Worm (Caenorhabditis elegans) whole organism, early embryonic: ENCODE results near the gene dod-6.

Experiments used
- B0310.2 ChIP-seq: sonication (generic microtip); optimal IDR thresholded peaks from 2 replicates; lab custom pipeline; 2016; ENCODE audit warnings: mild to moderate bottlenecking, missing genetic modification characterization, missing compliant biosample characterization
- F13C5.2 ChIP-seq: sonication (generic microtip); optimal IDR thresholded peaks from 2 replicates; lab custom pipeline; 2017; ENCODE audit warnings: mild to moderate bottlenecking, missing genetic modification characterization, inconsistent platforms, missing compliant biosample characterization
- aly-1 ChIP-seq: sonication (generic microtip); optimal IDR thresholded peaks from 2 replicates; lab custom pipeline; 2016; ENCODE audit warnings: missing genetic modification characterization, missing compliant biosample characterization
- ama-1 ChIP-seq: fragments of 150-350 bp; optimal IDR thresholded peaks from 2 replicates; lab custom pipeline; 2014
- ceh-13 ChIP-seq: fragments of 200-800 bp; sonication (Bioruptor generic); optimal IDR thresholded peaks from 2 replicates; lab custom pipeline; 2018; ENCODE audit warnings: mild to moderate bottlenecking, missing genetic modification characterization, missing compliant biosample characterization
- ceh-36 ChIP-seq: sonication (generic microtip); optimal IDR thresholded peaks from 2 replicates; lab custom pipeline; 2016; ENCODE audit warnings: missing genetic modification characterization, inconsistent platforms, missing compliant biosample characterization
- ets-7 ChIP-seq: sonication (generic microtip); optimal IDR thresholded peaks from 2 replicates; lab custom pipeline; 2016; ENCODE audit warnings: missing genotype, missing genetic modification characterization, missing compliant biosample characterization
- flt-1 ChIP-seq: fragments of 200-800 bp; sonication (Bioruptor generic); IDR thresholded peaks from 2 replicates; pipeline ENCODE4 v1.3.6; 2022; ENCODE audit warnings: missing genetic modification characterization, missing compliant biosample characterization
- hmbx-1 ChIP-seq: sonication (generic microtip); optimal IDR thresholded peaks from 2 replicates; lab custom pipeline; 2016; ENCODE audit warnings: mild to moderate bottlenecking, missing genetic modification characterization, missing compliant biosample characterization
- hmg-4 ChIP-seq: fragments of 200-800 bp; sonication (Bioruptor generic); optimal IDR thresholded peaks from 2 replicates; lab custom pipeline; 2018; ENCODE audit warnings: mild to moderate bottlenecking, missing genetic modification characterization, missing compliant biosample characterization
- hnd-1 ChIP-seq: sonication (generic microtip); optimal IDR thresholded peaks from 2 replicates; lab custom pipeline; 2016; ENCODE audit warnings: missing genetic modification characterization, missing compliant biosample characterization
- pes-1 ChIP-seq: fragments of 200-800 bp; sonication (Bioruptor generic); IDR thresholded peaks from 2 replicates; pipeline ENCODE4 v1.3.6; 2022; ENCODE audit warnings: missing genetic modification reagents, missing genetic modification characterization, missing compliant biosample characterization
- scrt-1 ChIP-seq: fragments of 200-800 bp; sonication (Bioruptor generic); IDR thresholded peaks from 2 replicates; pipeline ENCODE4 v1.3.6; 2022; ENCODE audit warnings: missing genetic modification characterization, missing compliant biosample characterization
- sea-1 ChIP-seq: fragments of 200-800 bp; sonication (Bioruptor generic); conservative IDR thresholded peaks from 2 replicates; pipeline ENCODE4 v1.3.6; 2022; ENCODE audit warnings: missing genetic modification characterization, missing compliant biosample characterization
- tbx-11 ChIP-seq: fragments of 200-800 bp; sonication (Bioruptor generic); IDR thresholded peaks from 2 replicates; pipeline ENCODE4 v1.3.6; 2022; ENCODE audit warnings: missing genetic modification characterization, missing compliant biosample characterization
- tbx-37 ChIP-seq: fragments of 200-800 bp; sonication (Bioruptor generic); conservative IDR thresholded peaks from 2 replicates; pipeline ENCODE4 v1.3.6; 2022; ENCODE audit warnings: missing genetic modification reagents, missing genetic modification characterization, missing compliant biosample characterization
- tra-4 ChIP-seq: sonication (generic microtip); optimal IDR thresholded peaks from 2 replicates; lab custom pipeline; 2017; ENCODE audit warnings: missing genetic modification characterization, missing compliant biosample characterization

dod-6 gene

DNA sequence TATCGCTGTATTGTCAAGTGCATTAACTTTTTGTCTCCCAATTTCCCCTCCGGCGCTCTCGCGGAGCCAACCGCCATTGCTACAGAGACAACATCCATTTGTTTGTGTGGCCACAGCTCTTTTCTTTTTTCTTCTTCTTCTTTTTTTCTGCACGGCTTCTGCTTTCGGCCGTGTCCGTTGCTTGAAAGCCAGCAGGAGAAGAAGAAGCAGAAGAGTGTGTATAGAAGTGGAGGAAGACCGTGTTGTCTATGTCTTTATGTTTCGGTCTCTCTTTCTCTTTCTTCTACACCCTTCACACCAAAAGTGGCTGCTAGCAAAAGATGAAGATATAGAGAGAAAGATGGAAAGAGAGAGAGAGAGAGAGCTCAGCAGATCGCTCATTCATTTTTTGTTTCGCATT, 9.7 kb upstream of the dod-6 start:
- TF ChIP-seq hnd-1 (tag; lab: Kevin White, UChicago) (no peak), tbx-37 (GFP tag; lab: Robert Waterston, UW) (no peak), sea-1 (no peak), flt-1 (GFP tag; lab: Robert Waterston, UW) (no peak), hmbx-1 (tag; lab: Kevin White, UChicago) (no peak), B0310.2 (tag; lab: Kevin White, UChicago) (no peak), pes-1 (GFP tag; lab: Robert Waterston, UW) (no peak), ama-1 (lab: Kevin White, UChicago) (no peak), aly-1 (no peak), ceh-36 (tag; lab: Kevin White, UChicago) (no peak), tbx-11 (GFP tag; lab: Robert Waterston, UW) (no peak), ets-7 (tag; lab: Kevin White, UChicago) (no peak), tra-4 (tag; lab: Kevin White, UChicago) (no peak), scrt-1 (GFP tag; lab: Robert Waterston, UW) (no peak), ceh-13 (GFP tag; lab: Kevin White, UChicago) (no peak)

DNA sequence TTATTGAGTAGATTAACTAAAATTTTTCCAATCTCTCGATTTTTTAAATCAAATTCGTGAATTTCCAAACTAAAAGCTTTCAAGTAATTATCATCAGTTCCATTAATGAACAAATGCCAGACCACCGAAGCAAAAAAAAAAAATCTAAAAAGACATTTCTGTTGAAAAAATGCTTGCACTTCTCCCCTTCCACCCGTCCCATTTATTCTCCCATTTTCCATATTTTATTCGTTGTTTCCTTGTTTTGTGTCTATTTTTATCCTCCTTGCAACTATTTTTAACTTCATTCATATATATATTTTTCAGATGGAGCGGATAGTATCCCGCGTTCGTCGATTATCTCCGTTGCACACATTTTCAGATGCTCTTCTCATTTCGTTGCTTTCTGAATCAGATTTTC, 8.6 kb upstream of the dod-6 start, which contains the start of gene epac-1:
epac-1 (plus strand) TSS at position 301 of the 400 bp plus-strand sequence.
- TF ChIP-seq tbx-37 (GFP tag; lab: Robert Waterston, UW), result no peak
- TF ChIP-seq ets-7 (tag; lab: Kevin White, UChicago), result no peak
- TF ChIP-seq flt-1 (GFP tag; lab: Robert Waterston, UW), result no peak
- TF ChIP-seq tra-4 (tag; lab: Kevin White, UChicago), result no peak
- TF ChIP-seq scrt-1 (GFP tag; lab: Robert Waterston, UW), result no peak
- no peak for TF ChIP-seq pes-1 (GFP tag; lab: Robert Waterston, UW)
- no peak for TF ChIP-seq sea-1
- no peak for TF ChIP-seq F13C5.2
- TF ChIP-seq B0310.2 (tag; lab: Kevin White, UChicago), result no peak
- TF ChIP-seq ceh-13 (GFP tag; lab: Kevin White, UChicago), result no peak

DNA sequence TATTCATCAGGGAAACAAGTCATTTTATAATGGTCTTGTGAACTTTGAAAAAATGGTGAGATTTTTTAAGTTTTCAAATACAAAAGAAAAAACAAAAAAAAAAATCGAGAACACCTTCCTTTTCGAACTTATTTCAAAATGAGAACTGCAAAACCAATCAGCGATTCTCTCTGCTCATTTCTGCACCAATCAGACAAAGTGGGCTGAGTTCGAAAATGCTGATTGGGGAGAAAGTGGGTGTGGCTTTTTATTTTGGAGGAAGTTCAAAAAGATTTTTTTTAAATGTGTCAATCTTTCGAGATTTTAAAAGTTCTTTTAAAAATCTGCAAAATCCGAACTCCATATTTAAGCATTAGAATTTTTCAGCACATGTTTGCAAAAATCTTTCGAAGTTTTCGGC, 2.9 kb upstream of the dod-6 start:
- TF ChIP-seq tra-4 (tag; lab: Kevin White, UChicago), result no peak
- no peak for TF ChIP-seq ceh-13 (GFP tag; lab: Kevin White, UChicago)
- TF ChIP-seq ama-1 (lab: Kevin White, UChicago), result no peak
- no peak for TF ChIP-seq aly-1
- no peak for TF ChIP-seq sea-1
- no peak for TF ChIP-seq B0310.2 (tag; lab: Kevin White, UChicago)
- TF ChIP-seq hnd-1 (tag; lab: Kevin White, UChicago), result no peak
- no peak for TF ChIP-seq pes-1 (GFP tag; lab: Robert Waterston, UW)
- no peak for TF ChIP-seq scrt-1 (GFP tag; lab: Robert Waterston, UW)
- TF ChIP-seq ets-7 (tag; lab: Kevin White, UChicago), result no peak
- no peak for TF ChIP-seq F13C5.2
- no peak for TF ChIP-seq hmg-4 (GFP tag; lab: Kevin White, UChicago)
- TF ChIP-seq tbx-11 (GFP tag; lab: Robert Waterston, UW), result no peak
- no peak for TF ChIP-seq tbx-37 (GFP tag; lab: Robert Waterston, UW)
- no peak for TF ChIP-seq flt-1 (GFP tag; lab: Robert Waterston, UW)
- TF ChIP-seq ceh-36 (tag; lab: Kevin White, UChicago), result no peak
- TF ChIP-seq hmbx-1 (tag; lab: Kevin White, UChicago), result no peak

DNA sequence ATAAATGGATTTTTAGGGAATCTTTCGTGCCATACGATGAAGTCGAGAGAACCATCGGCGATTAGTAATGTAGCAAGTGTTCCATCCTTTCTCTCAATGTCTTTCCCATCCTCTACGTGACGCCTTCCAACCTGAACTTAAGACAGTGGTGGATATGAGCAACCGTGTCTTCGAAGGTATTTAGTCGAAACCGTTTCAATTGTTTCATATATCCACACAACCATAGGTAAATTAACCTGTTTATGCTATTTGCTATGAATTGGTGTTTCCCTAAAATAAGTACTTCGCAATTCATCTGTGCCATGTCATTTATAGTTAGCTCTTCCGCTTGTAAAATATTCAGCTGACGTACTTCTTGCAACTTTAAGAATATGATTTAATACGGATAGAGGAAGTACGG, 1.6 kb upstream of the dod-6 start:
- TF ChIP-seq tbx-37 (GFP tag; lab: Robert Waterston, UW) (no peak), ets-7 (tag; lab: Kevin White, UChicago) (no peak), flt-1 (GFP tag; lab: Robert Waterston, UW) (no peak), pes-1 (GFP tag; lab: Robert Waterston, UW) (no peak), scrt-1 (GFP tag; lab: Robert Waterston, UW) (no peak), aly-1 (no peak), F13C5.2 (no peak), sea-1 (no peak), hnd-1 (tag; lab: Kevin White, UChicago) (no peak), ama-1 (lab: Kevin White, UChicago) (no peak), ceh-36 (tag; lab: Kevin White, UChicago) (no peak), tra-4 (tag; lab: Kevin White, UChicago) (no peak), tbx-11 (GFP tag; lab: Robert Waterston, UW) (no peak), ceh-13 (GFP tag; lab: Kevin White, UChicago) (no peak), B0310.2 (tag; lab: Kevin White, UChicago) (no peak), hmg-4 (GFP tag; lab: Kevin White, UChicago) (no peak), hmbx-1 (tag; lab: Kevin White, UChicago) (no peak)

DNA sequence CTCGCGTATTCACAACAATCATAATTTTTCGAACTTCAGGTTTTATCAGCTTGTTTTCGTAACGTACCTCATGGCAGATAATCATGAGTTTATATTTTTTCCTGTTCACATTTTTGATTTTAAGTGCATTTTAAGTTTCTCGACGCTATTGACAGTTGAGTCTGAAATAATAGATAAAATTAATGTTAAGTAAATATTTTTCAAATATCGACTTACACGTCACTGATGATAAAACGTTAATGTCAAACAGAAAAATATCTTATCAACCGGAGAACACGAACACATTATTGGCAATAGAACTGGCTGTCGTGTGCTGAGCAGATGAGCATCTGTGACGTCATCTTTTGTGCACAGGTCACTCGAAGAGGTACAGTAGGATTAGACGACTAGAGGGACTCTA, 720 bp upstream of the dod-6 start:
- TF ChIP-seq tra-4 (tag; lab: Kevin White, UChicago) (no peak), aly-1 (no peak), flt-1 (GFP tag; lab: Robert Waterston, UW) (no peak), ceh-36 (tag; lab: Kevin White, UChicago) (no peak), sea-1 (no peak), hmbx-1 (tag; lab: Kevin White, UChicago) (no peak)

DNA sequence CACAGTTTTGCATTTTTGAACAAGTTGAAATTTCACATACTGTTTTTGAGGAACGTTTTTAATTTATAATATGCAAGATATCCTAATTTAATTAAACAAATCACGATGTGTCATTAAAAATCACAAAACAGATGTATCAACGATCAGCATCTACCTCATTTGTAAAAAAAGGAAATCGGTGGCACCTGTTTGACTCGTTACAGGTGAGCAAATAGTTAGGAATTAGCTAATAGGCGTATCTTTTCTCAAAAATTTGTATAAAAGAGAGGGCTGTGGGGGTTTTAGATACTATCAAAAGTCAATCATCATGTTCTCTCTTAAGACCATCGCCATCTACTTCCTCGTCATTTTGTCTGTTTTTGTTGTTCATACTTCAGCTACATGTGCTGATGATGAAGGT, 1.5 kb downstream of the dod-6 start, which contains the start of gene T20G5.8:
T20G5.8 (plus strand) TSS at position 301 of the 400 bp plus-strand sequence.
- TF ChIP-seq tra-4 (tag; lab: Kevin White, UChicago) (no peak), tbx-37 (GFP tag; lab: Robert Waterston, UW) (no peak), scrt-1 (GFP tag; lab: Robert Waterston, UW) (no peak), ets-7 (tag; lab: Kevin White, UChicago) (no peak), hmbx-1 (tag; lab: Kevin White, UChicago) (no peak), sea-1 (no peak), aly-1 (no peak), pes-1 (GFP tag; lab: Robert Waterston, UW) (no peak), F13C5.2 (no peak), hmg-4 (GFP tag; lab: Kevin White, UChicago) (no peak), flt-1 (GFP tag; lab: Robert Waterston, UW) (no peak)

ce11 chrIII:10201235-10201634, 3.7 kb downstream of the dod-6 start, which contains the start of the genes T20G5.13 and T20G5.12:
T20G5.13 (minus strand) TSS chrIII:10201335.
T20G5.12 (plus strand) TSS chrIII:10201604.
- TF ChIP-seq ceh-13 (GFP tag; lab: Kevin White, UChicago) (no peak), pes-1 (GFP tag; lab: Robert Waterston, UW) (no peak), hnd-1 (tag; lab: Kevin White, UChicago) (no peak), hmg-4 (GFP tag; lab: Kevin White, UChicago) (no peak), scrt-1 (GFP tag; lab: Robert Waterston, UW) (no peak), tbx-11 (GFP tag; lab: Robert Waterston, UW) (no peak), flt-1 (GFP tag; lab: Robert Waterston, UW) (no peak), sea-1 (no peak), ama-1 (lab: Kevin White, UChicago) (no peak), B0310.2 (tag; lab: Kevin White, UChicago) (no peak), F13C5.2 (no peak), aly-1 (no peak)
